Fruit fly (Drosophila melanogaster) whole organism, adult: ENCODE results near the gene VhaM9.7-c.

Experiments used
- CG11617 ChIP-seq: fragments of 200-800 bp; sonication (Bioruptor generic); optimal IDR thresholded peaks from 2 replicates; lab custom pipeline; 2017; ENCODE audit warnings: mild to moderate bottlenecking, missing biosample characterization, missing genetic modification reagents, missing genetic modification characterization
- CG12768 ChIP-seq: fragments of 200-800 bp; sonication (Bioruptor generic); optimal IDR thresholded peaks from 2 replicates; lab custom pipeline; 2017; ENCODE audit warnings: missing biosample characterization, missing genetic modification characterization, mild to moderate bottlenecking, moderate library complexity, missing genetic modification reagents
- CG14711 ChIP-seq: fragments of 200-800 bp; sonication (Bioruptor generic); optimal IDR thresholded peaks from 2 replicates; lab custom pipeline; 2018; ENCODE audit warnings: missing biosample characterization, mild to moderate bottlenecking, missing genetic modification characterization, moderate library complexity
- CG1620 ChIP-seq: fragments of 200-800 bp; sonication (Bioruptor generic); optimal IDR thresholded peaks from 2 replicates; lab custom pipeline; 2016; ENCODE audit warnings: missing biosample characterization, missing genetic modification characterization
- CG33017 ChIP-seq: fragments of 200-800 bp; sonication (Bioruptor generic); optimal IDR thresholded peaks from 2 replicates; lab custom pipeline; 2018; ENCODE audit warnings: missing biosample characterization, mild to moderate bottlenecking, missing genetic modification characterization, moderate library complexity
- CG5204 ChIP-seq: fragments of 200-800 bp; sonication (Bioruptor generic); optimal IDR thresholded peaks from 2 replicates; lab custom pipeline; 2016; ENCODE audit warnings: missing biosample characterization, missing genetic modification characterization
- CG7045 ChIP-seq: fragments of 200-800 bp; sonication (Bioruptor generic); optimal IDR thresholded peaks from 2 replicates; lab custom pipeline; 2017; ENCODE audit warnings: missing biosample characterization, mild to moderate bottlenecking, missing genetic modification characterization
- CG7101 ChIP-seq: fragments of 200-800 bp; sonication (Bioruptor generic); optimal IDR thresholded peaks from 2 replicates; lab custom pipeline; 2018; ENCODE audit warnings: missing biosample characterization, mild to moderate bottlenecking, missing genetic modification characterization, moderate library complexity
- Clk ChIP-seq: fragments of 200-800 bp; sonication (Bioruptor generic); optimal IDR thresholded peaks from 2 replicates; lab custom pipeline; 2017; ENCODE audit warnings: missing biosample characterization, missing genetic modification characterization
- Crg-1 ChIP-seq: fragments of 200-800 bp; sonication (Bioruptor generic); optimal IDR thresholded peaks from 2 replicates; lab custom pipeline; 2016; ENCODE audit warnings: missing biosample characterization, missing genetic modification characterization
- Hr96 ChIP-seq: fragments of 200-800 bp; sonication (Bioruptor generic); optimal IDR thresholded peaks from 2 replicates; lab custom pipeline; 2016; ENCODE audit warnings: missing biosample characterization, missing genetic modification characterization
- Mnt ChIP-seq: fragments of 200-800 bp; sonication (Bioruptor generic); optimal IDR thresholded peaks from 2 replicates; lab custom pipeline; 2016; ENCODE audit warnings: missing biosample characterization, mild to moderate bottlenecking, missing genetic modification characterization
- bab1 ChIP-seq: fragments of 200-800 bp; sonication (Bioruptor generic); optimal IDR thresholded peaks from 3 replicates; lab custom pipeline; 2019; ENCODE audit warnings: missing biosample characterization, mild to moderate bottlenecking, missing genetic modification characterization, moderate library complexity
- cic ChIP-seq: fragments of 200-800 bp; sonication (Bioruptor generic); optimal IDR thresholded peaks from 2 replicates; lab custom pipeline; 2017; ENCODE audit warnings: missing biosample characterization, mild to moderate bottlenecking, missing genetic modification characterization, moderate library complexity
- cnc ChIP-seq, 2 experiments: fragments of >200 bp; optimal IDR thresholded peaks; 2 replicates each; lab custom pipeline; 2017
- kay ChIP-seq: fragments of 200-800 bp; sonication (Bioruptor generic); peaks from one replicate; lab custom pipeline; 2016; ENCODE audit warnings: missing biosample characterization, missing genetic modification characterization, borderline replicate concordance
- ovo ChIP-seq: fragments of 200-800 bp; sonication (Bioruptor generic); optimal IDR thresholded peaks from 2 replicates; lab custom pipeline; 2016; ENCODE audit warnings: missing biosample characterization, missing genetic modification characterization
- pad ChIP-seq: fragments of 200-800 bp; sonication (Bioruptor generic); optimal IDR thresholded peaks from 3 replicates; lab custom pipeline; 2017; ENCODE audit warnings: missing biosample characterization, missing genetic modification characterization, mild to moderate bottlenecking, moderate library complexity, missing genetic modification reagents
- tj ChIP-seq: fragments of 200-800 bp; sonication (Bioruptor generic); optimal IDR thresholded peaks from 3 replicates; lab custom pipeline; 2017; ENCODE audit warnings: missing biosample characterization, mild to moderate bottlenecking, missing genetic modification characterization, moderate library complexity
- toe ChIP-seq: fragments of 200-800 bp; sonication (Bioruptor generic); optimal IDR thresholded peaks from 2 replicates; lab custom pipeline; 2016; ENCODE audit warnings: missing biosample characterization, missing genetic modification characterization

Gene VhaM9.7-c

DNA sequence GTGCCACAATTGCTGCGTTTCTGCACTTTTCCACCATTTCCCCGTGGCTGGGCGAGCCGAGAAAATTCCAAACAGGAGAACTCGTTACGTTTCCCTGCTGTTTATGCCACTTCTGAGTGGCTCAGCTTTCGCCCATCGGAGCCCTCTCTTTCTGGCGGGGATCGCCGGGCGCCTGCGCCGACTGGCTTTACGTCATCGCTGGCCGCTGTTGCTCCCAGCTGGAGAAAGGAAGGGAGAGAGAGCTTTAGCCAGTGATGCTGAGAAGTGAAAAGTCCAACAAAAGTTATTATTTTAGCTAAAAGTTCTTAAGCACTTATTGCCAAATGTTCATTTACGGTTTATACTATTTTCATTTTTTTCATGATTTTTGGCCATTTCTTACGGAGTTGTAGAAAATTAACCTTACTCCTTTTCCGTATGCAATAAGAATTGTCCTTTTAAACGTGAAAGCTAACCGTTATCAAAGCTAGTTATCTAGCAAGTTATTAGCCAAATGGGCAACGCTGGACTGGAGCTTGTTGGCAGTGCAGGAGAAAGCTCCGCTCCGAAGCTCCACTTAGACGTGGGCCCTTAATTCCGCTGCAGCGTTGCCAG, 1.4 kb upstream of the VhaM9.7-c start, which contains the start of the genes Teh2 and tipE:
Teh2 (minus strand) TSS at position 94 of the 594 bp plus-strand sequence.
tipE (plus strand) TSS at position 570 of the 594 bp plus-strand sequence.
- TF ChIP-seq Crg-1 (GFP tag; lab: Kevin White, UChicago) = no peak

- TF ChIP-seq cic (GFP tag; lab: Kevin White, UChicago) (peak; percentile 74), ovo (GFP tag; lab: Kevin White, UChicago) (no peak), Mnt (GFP tag; lab: Kevin White, UChicago) (peak; percentile 85)
Measured at dm6 chr3L:4185259-4185658, 1.4 kb downstream of the VhaM9.7-c start.

DNA sequence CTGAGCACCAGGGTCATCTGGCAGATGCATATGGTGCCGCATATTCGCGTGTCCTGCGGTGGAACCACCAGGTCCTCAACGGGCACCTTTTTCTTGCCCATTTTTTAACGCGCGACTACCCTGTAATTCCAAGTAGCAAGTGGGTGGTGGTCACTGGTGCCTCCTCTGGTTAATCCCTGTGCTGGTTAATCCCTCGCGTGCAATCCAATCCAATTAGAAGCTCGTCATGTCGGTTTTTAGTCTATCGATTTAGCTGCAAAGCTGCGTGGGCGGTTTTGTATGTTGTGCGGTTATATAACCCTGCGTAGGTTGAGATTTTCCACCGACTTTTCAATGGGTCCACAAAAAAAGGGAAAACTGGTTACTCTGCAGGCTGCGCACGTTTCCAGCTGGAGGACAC, 2.1 kb downstream of the VhaM9.7-c start, which contains the start of gene Teh3:
Teh3 (minus strand) TSS at position 101 of the 400 bp plus-strand sequence.
- TF ChIP-seq bab1 (GFP tag; lab: Kevin White, UChicago) = no peak
- TF ChIP-seq CG5204 (GFP tag; lab: Kevin White, UChicago) = no peak
- TF ChIP-seq CG33017 = no peak
- TF ChIP-seq Hr96 = no peak
- TF ChIP-seq kay (GFP tag; lab: Kevin White, UChicago) = no peak
- no peak for TF ChIP-seq CG14711
- TF ChIP-seq Mnt (GFP tag; lab: Kevin White, UChicago) = no peak
- no peak for TF ChIP-seq CG12768 (GFP tag; lab: Kevin White, UChicago)
- no peak for TF ChIP-seq tj (GFP tag; lab: Kevin White, UChicago)
- no peak for TF ChIP-seq ovo (GFP tag; lab: Kevin White, UChicago)
- TF ChIP-seq pad (GFP tag; lab: Kevin White, UChicago) = no peak
- TF ChIP-seq cic (GFP tag; lab: Kevin White, UChicago) = no peak

dm6 chr3L:4177981-4178562, 8.6 kb downstream of the VhaM9.7-c start, which contains the start of gene Teh4:
TSS of gene Teh4 (minus strand) at chr3L:4178270.
- TF ChIP-seq kay (GFP tag; lab: Kevin White, UChicago) (no peak), ovo (GFP tag; lab: Kevin White, UChicago) (no peak), CG7045 (peak; percentile 0), CG5204 (GFP tag; lab: Kevin White, UChicago) (peak; percentile 27), toe (peak; percentile 8)

- TF ChIP-seq bab1 (GFP tag; lab: Kevin White, UChicago) = no peak
- no peak for TF ChIP-seq CG14711
- TF ChIP-seq Hr96 = no peak
- TF ChIP-seq CG11617 (GFP tag; lab: Kevin White, UChicago) = no peak
- TF ChIP-seq tj (GFP tag; lab: Kevin White, UChicago) = no peak
- TF ChIP-seq kay (GFP tag; lab: Kevin White, UChicago) = no peak
- no peak for TF ChIP-seq CG12768 (GFP tag; lab: Kevin White, UChicago)
- no peak for TF ChIP-seq toe
- no peak for TF ChIP-seq CG7101
Measured at dm6 chr3L:4173584-4173983, 13.1 kb downstream of the VhaM9.7-c start, which contains the start of gene CG18675. TSS of gene CG18675 (plus strand) at chr3L:4173884.

DNA sequence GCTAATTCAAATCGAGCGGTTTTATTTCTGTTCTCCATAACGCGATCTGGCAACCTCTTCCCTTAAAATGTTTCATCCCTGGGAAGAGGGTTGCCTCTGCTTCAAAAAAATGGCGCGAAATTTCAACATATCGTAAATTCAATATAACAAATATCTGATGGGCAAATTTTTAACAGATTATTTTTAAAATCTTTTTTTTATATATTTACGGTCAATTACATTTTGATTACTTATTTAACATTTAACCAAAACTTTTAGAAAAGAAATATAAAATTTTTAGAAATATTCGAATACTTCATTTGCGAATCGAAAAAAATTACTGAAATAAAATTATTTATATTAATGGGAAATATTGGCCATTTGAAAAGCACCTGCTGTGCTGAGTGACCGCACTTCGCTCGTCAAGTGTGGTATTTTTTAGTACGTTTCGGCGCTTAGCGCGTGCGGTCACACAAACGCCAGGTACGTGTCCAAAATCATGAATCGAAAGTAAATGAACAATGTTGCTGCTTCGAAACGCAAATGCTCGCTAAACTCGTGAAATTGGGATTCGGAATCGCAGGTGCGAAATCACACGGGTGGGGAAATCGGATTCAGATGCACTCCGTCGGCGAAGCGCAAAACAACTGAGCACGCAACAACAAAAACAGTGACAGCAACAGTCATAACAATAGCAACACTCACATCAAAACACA, 16.6 kb downstream of the VhaM9.7-c start, which contains the start of gene Ero1L:
Ero1L (plus strand) TSS at position 448 of the 695 bp plus-strand sequence.
- TF ChIP-seq CG7045 (peak; percentile 41), pad (GFP tag; lab: Kevin White, UChicago) (peak; percentile 8), cnc (optimal IDR thresholded peaks at IDR 0.05; lab: Kevin White, UChicago) (no peak), CG11617 (GFP tag; lab: Kevin White, UChicago) (no peak), Clk (GFP tag; lab: Kevin White, UChicago) (no peak), CG7101 (peak; percentile 11), cic (GFP tag; lab: Kevin White, UChicago) (peak; percentile 38), ovo (GFP tag; lab: Kevin White, UChicago) (no peak), CG1620 (GFP tag; lab: Kevin White, UChicago) (no peak), Mnt (GFP tag; lab: Kevin White, UChicago) (peak; percentile 60), CG33017 (peak; percentile 19), CG14711 (peak; percentile 99), kay (GFP tag; lab: Kevin White, UChicago) (peak; percentile 93), toe (peak; percentile 48), CG5204 (GFP tag; lab: Kevin White, UChicago) (peak; percentile 17), bab1 (GFP tag; lab: Kevin White, UChicago) (peak; percentile 52), tj (GFP tag; lab: Kevin White, UChicago) (no peak), Crg-1 (GFP tag; lab: Kevin White, UChicago) (no peak), CG12768 (GFP tag; lab: Kevin White, UChicago) (no peak), Hr96 (peak; percentile 16)
